Worm (Caenorhabditis elegans) whole organism, L1 larva: ENCODE measurements around the gene nhr-148.

Source experiments
- blmp-1 ChIP-seq: fragments of 150-350 bp; optimal IDR thresholded peaks from 2 replicates; lab custom pipeline; 2014; ENCODE audit warnings: missing biosample characterization, missing genetic modification characterization
- ceh-63 ChIP-seq: fragments of 200-800 bp; sonication (Bioruptor generic); optimal IDR thresholded peaks from 2 replicates; lab custom pipeline; 2018; ENCODE audit warnings: mild to moderate bottlenecking, missing genetic modification characterization, missing compliant biosample characterization
- ces-1 ChIP-seq: fragments of 150-350 bp; optimal IDR thresholded peaks from 2 replicates; lab custom pipeline; 2014; ENCODE audit warnings: missing biosample characterization, missing genetic modification reagents, missing genetic modification characterization
- dpl-1 ChIP-seq, 3 experiments: fragments of 150-350 bp in 2 of 3; sonication (generic microtip) in 1 of 3; optimal IDR thresholded peaks; 2 replicates each; lab custom pipeline; 2014 to 2017; ENCODE audit warnings: missing biosample characterization in 3 of 3, missing genetic modification characterization in 3 of 3, missing genetic modification reagents in 3 of 3
- elt-3 ChIP-seq, 6 experiments: fragments of 150-350 bp in 1 of 6; sonication (generic microtip); optimal IDR thresholded peaks; 2 replicates each; lab custom pipeline; 2017 to 2018; ENCODE audit warnings: missing biosample characterization in 6 of 6, missing genetic modification characterization in 6 of 6, inconsistent platforms in 1 of 6
- fkh-10 ChIP-seq: sonication (generic microtip); optimal IDR thresholded peaks from 2 replicates; lab custom pipeline; 2017; ENCODE audit warnings: missing biosample characterization, missing genetic modification reagents, missing genetic modification characterization
- mdl-1 ChIP-seq, 2 experiments: fragments of 150-350 bp; optimal IDR thresholded peaks; 2 replicates each; lab custom pipeline; 2014 to 2017; ENCODE audit warnings: missing biosample characterization in 2 of 2, missing genetic modification characterization in 2 of 2, inconsistent platforms in 1 of 2
- nhr-20 ChIP-seq: sonication (generic microtip); optimal IDR thresholded peaks from 2 replicates; lab custom pipeline; 2016; ENCODE audit warnings: mild to moderate bottlenecking, missing genetic modification characterization, missing compliant biosample characterization
- skn-1 ChIP-seq: fragments of 150-350 bp; optimal IDR thresholded peaks from 2 replicates; lab custom pipeline; 2014; ENCODE audit warnings: missing biosample characterization, missing genetic modification characterization
- unc-62 ChIP-seq: fragments of 150-350 bp; optimal IDR thresholded peaks from 2 replicates; lab custom pipeline; 2014; ENCODE audit warnings: missing biosample characterization, missing genetic modification reagents, missing genetic modification characterization

ce11 chrV:7326928-7327327 is 15.0 kb upstream of the nhr-148 start, which contains the start of gene F10G2.4:
- TF ChIP-seq ces-1 (GFP tag; lab: Kevin White, UChicago), result no peak
- no peak for TF ChIP-seq unc-62
- TF ChIP-seq elt-3 (tag; optimal IDR thresholded peaks at IDR 0.05; lab: Kevin White, UChicago), result no peak
- no peak for TF ChIP-seq nhr-20 (tag; lab: Kevin White, UChicago)
- TF ChIP-seq fkh-10 (GFP tag; lab: Kevin White, UChicago), result no peak
- no peak for TF ChIP-seq blmp-1
- no peak for TF ChIP-seq skn-1 (tag; lab: Kevin White, UChicago)
- TF ChIP-seq mdl-1 (tag; optimal IDR thresholded peaks at IDR 0.05; lab: Kevin White, UChicago), result no peak
- no peak for TF ChIP-seq dpl-1 (GFP tag; optimal IDR thresholded peaks at IDR 0.05; lab: Kevin White, UChicago)
- no peak for TF ChIP-seq ceh-63 (GFP tag; lab: Kevin White, UChicago)
